Worm (Caenorhabditis elegans): ENCODE measurements around the gene nas-24.

ce11 chrV:13812330-13812729 is 43.1 kb downstream of the nas-24 start:
- TF ChIP-seq T26A8.4 (GFP tag; IDR thresholded peaks at IDR 0.05) (no peak), ama-1 (optimal IDR thresholded peaks at IDR 0.05) (no peak), unc-62 (GFP tag; optimal IDR thresholded peaks at IDR 0.05 in 1 of 2) (no peak), unc-62 (tag; optimal IDR thresholded peaks at IDR 0.05) (no peak), nhr-6 (tag; optimal IDR thresholded peaks at IDR 0.05) (no peak), ctbp-1 (GFP tag; IDR thresholded peaks at IDR 0.05) (no peak), zip-11 (GFP tag; IDR thresholded peaks at IDR 0.05) (no peak), zag-1 (tag; optimal IDR thresholded peaks at IDR 0.05) (no peak), ceh-82 (tag; optimal IDR thresholded peaks at IDR 0.05) (no peak), zfp-3 (GFP tag; conservative IDR thresholded peaks at IDR 0.05) (no peak)

Measured in whole organism, L4 larva.